Fruit fly (Drosophila melanogaster): ENCODE measurements around the gene CG33700.

The CG33700 gene

DNA sequence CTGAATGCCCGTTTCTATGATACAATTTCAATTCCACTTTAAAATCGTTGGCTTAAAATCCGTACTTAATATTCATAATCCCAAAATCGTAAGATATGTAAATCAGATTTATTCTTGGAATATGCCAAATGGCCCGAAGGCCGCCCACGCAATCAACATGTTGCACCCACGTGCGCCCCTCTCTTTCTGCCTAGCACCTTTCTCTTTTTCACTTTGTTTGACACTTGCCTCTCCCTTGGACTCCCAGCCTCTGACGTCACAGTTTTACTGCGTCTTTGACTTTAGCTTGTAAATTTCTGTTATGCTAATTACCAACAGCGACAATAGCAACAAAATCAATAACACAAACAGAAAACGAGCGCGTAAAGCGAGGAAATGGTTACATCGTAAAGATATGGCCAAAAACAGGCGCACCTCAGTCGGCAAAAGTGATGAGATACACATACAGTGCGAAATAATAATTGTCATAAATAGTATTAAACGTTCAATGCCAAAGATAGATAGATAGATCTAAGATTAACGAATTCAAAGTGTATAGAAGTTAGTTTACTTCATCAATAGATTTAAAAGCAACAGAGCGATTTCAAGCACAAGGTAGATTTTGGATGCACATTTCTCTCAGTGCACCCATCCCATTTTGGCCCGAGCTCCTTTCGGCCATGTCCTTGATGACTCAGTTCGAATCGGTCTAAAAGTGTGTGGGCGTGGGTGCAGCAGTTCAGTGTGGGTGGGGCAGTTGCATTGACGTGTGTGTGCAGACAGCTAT is 21.6 kb downstream of the CG33700 start (continued):
- TF ChIP-seq NFAT (GFP tag; IDR thresholded peaks at IDR 0.05), result no peak

DNA sequence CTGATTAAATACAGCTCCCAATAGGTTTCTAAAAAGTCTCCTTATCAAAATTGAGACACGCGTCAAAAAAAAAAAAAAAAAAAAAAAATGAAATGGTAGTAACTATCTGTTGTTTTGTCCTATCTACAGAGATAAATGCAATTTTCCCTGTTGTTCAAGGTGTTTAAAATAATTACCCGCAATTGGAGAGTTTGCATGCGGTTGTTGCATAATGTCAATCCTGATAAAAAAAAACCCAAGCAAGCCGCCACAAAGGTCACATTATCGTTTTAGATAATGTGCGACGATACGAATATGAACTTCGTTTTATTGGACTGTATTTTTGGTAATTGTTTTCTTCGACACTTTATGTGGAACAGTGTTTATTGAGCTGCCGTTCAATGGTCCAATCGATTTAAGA is 22.5 kb downstream of the CG33700 start:
- TF ChIP-seq Nf-YB (GFP tag; optimal IDR thresholded peaks at IDR 0.05) (no peak), Hmr (GFP tag; optimal IDR thresholded peaks at IDR 0.05) (no peak), chinmo (GFP tag; IDR thresholded peaks at IDR 0.05; ENCODE audit: partially characterized antibody) (0 out of 4 replicates have a peak, but pooled peaks have one; percentile 15), CG1832 (GFP tag; optimal IDR thresholded peaks at IDR 0.05) (no peak), inv (GFP tag; IDR thresholded peaks at IDR 0.05; ENCODE audit: partially characterized antibody) (no peak), Pdp1 (GFP tag; optimal IDR thresholded peaks at IDR 0.05) (peak in 1 of 2 experiments; percentile 80), CG1529 (GFP tag; optimal IDR thresholded peaks at IDR 0.05) (no peak), zen2 (GFP tag; IDR thresholded peaks at IDR 0.05; ENCODE audit: partially characterized antibody) (no peak), CG9932 (GFP tag; IDR thresholded peaks at IDR 0.05) (no peak), dmrt11E (tag; optimal IDR thresholded peaks at IDR 0.05) (no peak), Atf3 (GFP tag; optimal IDR thresholded peaks at IDR 0.05) (no peak), mirr (GFP tag; optimal IDR thresholded peaks at IDR 0.05) (peak; percentile 6), kay (GFP tag; optimal IDR thresholded peaks at IDR 0.05) (no peak), exex (tag; optimal IDR thresholded peaks at IDR 0.05) (peak; percentile 14), Dfd (GFP tag; optimal IDR thresholded peaks at IDR 0.05) (no peak)

- TF ChIP-seq nau (GFP tag; optimal IDR thresholded peaks at IDR 0.05), result peak; percentile 28
- TF ChIP-seq CG15479 (GFP tag; optimal IDR thresholded peaks at IDR 0.05), result no peak
- TF ChIP-seq Med (GFP tag), result peak; percentile 73
- no peak for TF ChIP-seq Sox100B (GFP tag; optimal IDR thresholded peaks at IDR 0.05)
- peak; percentile 72 for TF ChIP-seq sens (GFP tag)
Measured at dm6 chr3L:9502294-9502693, 23.1 kb downstream of the CG33700 start.

- TF ChIP-seq sqz (GFP tag; optimal IDR thresholded peaks at IDR 0.05) (peak; percentile 59), CG3163 (GFP tag; optimal IDR thresholded peaks at IDR 0.05) (peak; percentile 74), maf-S (GFP tag; optimal IDR thresholded peaks at IDR 0.05) (no peak), CG7839 (tag; optimal IDR thresholded peaks at IDR 0.05) (no peak), Trl (optimal IDR thresholded peaks at IDR 0.05) (peak in 1 of 2 experiments; percentile 22), Trl (GFP tag; optimal IDR thresholded peaks at IDR 0.05) (no peak), nerfin-1 (tag; optimal IDR thresholded peaks at IDR 0.05) (peak; percentile 68), kah (GFP tag; optimal IDR thresholded peaks at IDR 0.05) (peak; percentile 62), sens (GFP tag) (peak; percentile 18), br (optimal IDR thresholded peaks at IDR 0.05) (no peak), scrt (GFP tag; optimal IDR thresholded peaks at IDR 0.05) (peak; percentile 60), CG4360 (GFP tag; IDR thresholded peaks at IDR 0.05) (no peak), CG9609 (GFP tag; optimal IDR thresholded peaks at IDR 0.05) (no peak)
Measured at dm6 chr3L:9501298-9501697, 24.0 kb downstream of the CG33700 start.

Measured in whole organism, embryonic.